Worm (Caenorhabditis elegans): ENCODE results near the gene bath-36.

The bath-36 gene

DNA sequence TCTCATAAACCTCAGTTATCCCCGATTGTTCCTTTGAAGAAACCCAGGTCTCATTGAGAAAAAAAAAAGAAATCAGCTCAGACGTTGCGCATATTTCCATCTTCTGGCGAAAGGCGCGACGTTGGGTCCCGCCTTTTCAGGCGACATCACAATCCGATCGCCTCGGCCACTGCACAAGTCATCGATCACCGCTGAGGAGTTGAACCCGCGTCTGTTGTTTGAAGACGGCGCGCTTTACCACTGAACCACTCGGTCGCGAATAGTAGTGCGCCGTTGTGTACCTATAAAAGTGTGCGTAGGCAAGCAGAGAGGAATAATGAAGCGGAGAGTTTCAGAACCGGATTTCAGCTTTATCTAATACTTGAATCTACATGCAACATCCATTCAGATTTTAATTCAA is 3.2 kb downstream of the bath-36 start, which contains the start of gene Y75B12B.11 (continued):
- TF ChIP-seq attf-3 (GFP tag; conservative IDR thresholded peaks at IDR 0.05) (peak; percentile 77), ztf-18 (tag; optimal IDR thresholded peaks at IDR 0.05) (peak; percentile 86), pha-4 (tag; optimal IDR thresholded peaks at IDR 0.05) (no peak), nhr-120 (GFP tag; IDR thresholded peaks at IDR 0.05) (peak; percentile 96), nhr-90 (tag; optimal IDR thresholded peaks at IDR 0.05) (peak; percentile 98), F10E7.11 (tag; optimal IDR thresholded peaks at IDR 0.05) (peak; percentile 76), ztf-28 (GFP tag; IDR thresholded peaks at IDR 0.05) (peak; percentile 94), mcd-1 (GFP tag; IDR thresholded peaks at IDR 0.05) (peak; percentile 93), ccch-3 (GFP tag; optimal IDR thresholded peaks at IDR 0.05) (no peak), ceh-40 (GFP tag; IDR thresholded peaks at IDR 0.05) (peak; percentile 94), B0019.2 (GFP tag; conservative IDR thresholded peaks at IDR 0.05) (peak; percentile 62), somi-1 (GFP tag; optimal IDR thresholded peaks at IDR 0.05) (peak; percentile 61), snpc-3.4 (tag; optimal IDR thresholded peaks at IDR 0.05) (peak; percentile 85), F49E8.2 (tag; optimal IDR thresholded peaks at IDR 0.05; ENCODE audit: insufficient read depth) (peak; percentile 96), Y56A3A.18 (GFP tag; IDR thresholded peaks at IDR 0.05) (peak; percentile 98), attf-6 (GFP tag; IDR thresholded peaks at IDR 0.05) (peak; percentile 93), hlh-26 (GFP tag; conservative IDR thresholded peaks at IDR 0.05) (0 out of 2 replicates have a peak, but pooled peaks have one; percentile 80), lin-35 (GFP tag; optimal IDR thresholded peaks at IDR 0.05) (peak in 2 of 3 experiments; percentile 72 to 87), cebp-2 (GFP tag; IDR thresholded peaks at IDR 0.05) (peak; percentile 97), die-1 (tag; optimal IDR thresholded peaks at IDR 0.05) (peak; percentile 98), dox-1 (GFP tag; IDR thresholded peaks at IDR 0.05) (peak; percentile 95), F55B11.4 (tag; optimal IDR thresholded peaks at IDR 0.05; ENCODE audit: borderline replicate concordance, insufficient read depth) (no peak), ceh-100 (GFP tag; IDR thresholded peaks at IDR 0.05) (peak; percentile 85), ceh-91 (GFP tag; IDR thresholded peaks at IDR 0.05) (peak; percentile 70), B0035.1 (tag; optimal IDR thresholded peaks at IDR 0.05) (peak; percentile 88), mes-4 (tag; optimal IDR thresholded peaks at IDR 0.05) (peak; percentile 95), nhr-27 (tag; optimal IDR thresholded peaks at IDR 0.05) (peak; percentile 97), let-526 (GFP tag; IDR thresholded peaks at IDR 0.05) (peak; percentile 94), aptf-2 (GFP tag; conservative IDR thresholded peaks at IDR 0.05) (peak; percentile 73; the same call in 1 of the 2 replicates), lin-54 (GFP tag; optimal IDR thresholded peaks at IDR 0.05) (peak; percentile 93), C06A6.2 (GFP tag; conservative IDR thresholded peaks at IDR 0.05) (peak; percentile 80), F57A8.1 (GFP tag; optimal IDR thresholded peaks at IDR 0.05) (peak; percentile 86), nhr-80 (tag; optimal IDR thresholded peaks at IDR 0.05) (peak; percentile 73)

ce11 chrV:15191971-15192370 is 4.3 kb downstream of the bath-36 start:
- no peak for TF ChIP-seq cebp-2 (GFP tag; IDR thresholded peaks at IDR 0.05)
- no peak for TF ChIP-seq ceh-91 (GFP tag; IDR thresholded peaks at IDR 0.05)
- no peak for TF ChIP-seq hlh-26 (GFP tag; conservative IDR thresholded peaks at IDR 0.05)
- no peak for TF ChIP-seq Y56A3A.18 (GFP tag; IDR thresholded peaks at IDR 0.05)
- no peak for TF ChIP-seq K11D2.4 (GFP tag; IDR thresholded peaks at IDR 0.05)
- no peak for TF ChIP-seq let-607 (tag; optimal IDR thresholded peaks at IDR 0.05)
- TF ChIP-seq rec-8 (tag; optimal IDR thresholded peaks at IDR 0.05) = no peak
- TF ChIP-seq F57A8.1 (GFP tag; optimal IDR thresholded peaks at IDR 0.05) = no peak

- no peak for TF ChIP-seq let-526 (GFP tag; IDR thresholded peaks at IDR 0.05)
- no peak for TF ChIP-seq rpc-1 (optimal IDR thresholded peaks at IDR 0.05)
- TF ChIP-seq rpc-1 (tag; optimal IDR thresholded peaks at IDR 0.05) = no peak
- no peak for TF ChIP-seq ceh-27 (GFP tag; optimal IDR thresholded peaks at IDR 0.05)
- peak; percentile 12 to 14 for TF ChIP-seq let-607 (tag; optimal IDR thresholded peaks at IDR 0.05)
- peak; percentile 21 for TF ChIP-seq nhr-90 (tag; optimal IDR thresholded peaks at IDR 0.05)
- TF ChIP-seq hsf-1 (GFP tag; IDR thresholded peaks at IDR 0.05) = no peak
- no peak for TF ChIP-seq F55B11.4 (tag; optimal IDR thresholded peaks at IDR 0.05; ENCODE audit: borderline replicate concordance, insufficient read depth)
- TF ChIP-seq ceh-100 (GFP tag; IDR thresholded peaks at IDR 0.05) = no peak
- TF ChIP-seq egrh-3 (GFP tag; IDR thresholded peaks at IDR 0.05) = no peak
- no peak for TF ChIP-seq F39B2.1 (GFP tag; IDR thresholded peaks at IDR 0.05)
- TF ChIP-seq madf-6 (GFP tag; IDR thresholded peaks at IDR 0.05) = no peak
- TF ChIP-seq F10E7.11 (tag; optimal IDR thresholded peaks at IDR 0.05) = no peak
- TF ChIP-seq nhr-179 (tag; optimal IDR thresholded peaks at IDR 0.05) = no peak
- no peak for TF ChIP-seq cebp-1 (GFP tag; IDR thresholded peaks at IDR 0.05)
- peak; percentile 14 for TF ChIP-seq cebp-1 (tag; optimal IDR thresholded peaks at IDR 0.05)
Observed at ce11 chrV:15192377-15192776, 4.7 kb downstream of the bath-36 start, which contains the start of gene plc-2. TSS of gene plc-2 (plus strand) at chrV:15192572.
